Fruit fly (Drosophila melanogaster) whole organism, embryonic: Measurements from ENCODE around the gene zen.

Experiments used
- Bgb ChIP-seq: fragments of 200-800 bp; sonication (Bioruptor generic); IDR thresholded peaks from 2 replicates; pipeline ENCODE4 v1.3.6; 2022; ENCODE audit warnings: missing biosample characterization, missing genetic modification characterization; ENCODE audit not compliant: partially characterized antibody
- CG10543 ChIP-seq: fragments of 200-800 bp; sonication (Bioruptor generic); optimal IDR thresholded peaks from 3 replicates; lab custom pipeline; 2017; ENCODE audit warnings: missing biosample characterization, mild to moderate bottlenecking, missing genetic modification characterization, moderate library complexity
- CG11085 ChIP-seq: fragments of 200-800 bp; sonication (Bioruptor generic); IDR thresholded peaks from 2 replicates; pipeline ENCODE4 v1.3.6; 2022; ENCODE audit warnings: missing biosample characterization, missing genetic modification characterization
- CG12071 ChIP-seq: fragments of 200-800 bp; sonication (Bioruptor generic); optimal IDR thresholded peaks from 3 replicates; lab custom pipeline; 2018; ENCODE audit warnings: missing biosample characterization, mild to moderate bottlenecking, missing genetic modification characterization
- CG12155 ChIP-seq: fragments of 200-800 bp; sonication (Bioruptor generic); optimal IDR thresholded peaks from 3 replicates; lab custom pipeline; 2016; ENCODE audit warnings: missing biosample characterization, missing genetic modification characterization
- CG12391 ChIP-seq: fragments of 200-800 bp; sonication (Bioruptor generic); optimal IDR thresholded peaks from 3 replicates; lab custom pipeline; 2018; ENCODE audit warnings: missing biosample characterization, mild to moderate bottlenecking, missing genetic modification characterization, moderate library complexity
- CG13894 ChIP-seq: fragments of 200-800 bp; sonication (Bioruptor generic); optimal IDR thresholded peaks from 3 replicates; lab custom pipeline; 2018; ENCODE audit warnings: missing biosample characterization, mild to moderate bottlenecking, missing genetic modification characterization, moderate library complexity
- CG14014 ChIP-seq: fragments of 200-800 bp; sonication (Bioruptor generic); IDR thresholded peaks from 2 replicates; pipeline ENCODE4 v1.3.6; 2022; ENCODE audit warnings: missing biosample characterization, missing genetic modification characterization
- CG15514 ChIP-seq: fragments of 200-800 bp; sonication (Bioruptor generic); optimal IDR thresholded peaks from 3 replicates; lab custom pipeline; 2017; ENCODE audit warnings: missing biosample characterization, missing genetic modification characterization, mild to moderate bottlenecking, moderate library complexity, missing genetic modification reagents
- CG17912 ChIP-seq: fragments of 200-800 bp; sonication (Bioruptor generic); optimal IDR thresholded peaks from 2 replicates; lab custom pipeline; 2018; ENCODE audit warnings: missing biosample characterization, mild to moderate bottlenecking, missing genetic modification characterization
- CG2129 ChIP-seq: fragments of 200-800 bp; sonication (Bioruptor generic); IDR thresholded peaks from 2 replicates; pipeline ENCODE4 v1.3.6; 2022; ENCODE audit warnings: missing biosample characterization, missing genetic modification characterization; ENCODE audit not compliant: partially characterized antibody
- CG31365 ChIP-seq: fragments of 200-800 bp; sonication (Bioruptor generic); optimal IDR thresholded peaks from 2 replicates; lab custom pipeline; 2018; ENCODE audit warnings: missing biosample characterization, mild to moderate bottlenecking, missing genetic modification characterization
- CG32767 ChIP-seq: fragments of 200-800 bp; sonication (Bioruptor generic); IDR thresholded peaks from 2 replicates; pipeline ENCODE4 v1.3.6; 2022; ENCODE audit warnings: missing biosample characterization, missing genetic modification characterization
- CG32772 ChIP-seq: fragments of 200-800 bp; sonication (Bioruptor generic); IDR thresholded peaks from 2 replicates; pipeline ENCODE4 v1.3.6; 2022; ENCODE audit warnings: missing biosample characterization, missing genetic modification characterization
- CG33213 ChIP-seq: fragments of 200-800 bp; sonication (Bioruptor generic); optimal IDR thresholded peaks from 3 replicates; lab custom pipeline; 2016; ENCODE audit warnings: missing biosample characterization, missing genetic modification characterization
- CG34376 ChIP-seq: fragments of 200-800 bp; sonication (Bioruptor generic); optimal IDR thresholded peaks from 2 replicates; lab custom pipeline; 2018; ENCODE audit warnings: missing biosample characterization, mild to moderate bottlenecking, missing genetic modification characterization
- CG5245 ChIP-seq: fragments of 200-800 bp; sonication (Bioruptor generic); optimal IDR thresholded peaks from 3 replicates; lab custom pipeline; 2016; ENCODE audit warnings: missing biosample characterization, missing genetic modification characterization
- CG6654 ChIP-seq: fragments of 200-800 bp; sonication (Bioruptor generic); optimal IDR thresholded peaks from 2 replicates; lab custom pipeline; 2017; ENCODE audit warnings: missing biosample characterization, mild to moderate bottlenecking, missing genetic modification characterization
- CG6791 ChIP-seq: fragments of 200-800 bp; sonication (Bioruptor generic); IDR thresholded peaks from 3 replicates; pipeline ENCODE4 v1.3.6; 2022; ENCODE audit warnings: missing biosample characterization, missing genetic modification characterization; ENCODE audit not compliant: partially characterized antibody
- CG7987 ChIP-seq: fragments of 200-800 bp; sonication (Bioruptor generic); optimal IDR thresholded peaks from 2 replicates; lab custom pipeline; 2018; ENCODE audit warnings: missing biosample characterization, mild to moderate bottlenecking, missing genetic modification characterization, moderate library complexity
- CTCF ChIP-seq: fragments of 200-800 bp; sonication (Bioruptor generic); optimal IDR thresholded peaks from 2 replicates; lab custom pipeline; 2017; ENCODE audit warnings: missing biosample characterization, mild to moderate bottlenecking, missing genetic modification characterization, moderate library complexity
- Camta ChIP-seq: fragments of 200-800 bp; sonication (Bioruptor generic); optimal IDR thresholded peaks from 2 replicates; lab custom pipeline; 2016; ENCODE audit warnings: missing biosample characterization, missing genetic modification characterization
- CoRest ChIP-seq: fragments of 200-800 bp; sonication (Bioruptor generic); optimal IDR thresholded peaks from 3 replicates; lab custom pipeline; 2018; ENCODE audit warnings: missing biosample characterization, mild to moderate bottlenecking, missing genetic modification characterization, moderate library complexity
- Dip3 ChIP-seq: fragments of 200-800 bp; sonication (Bioruptor generic); optimal IDR thresholded peaks from 3 replicates; lab custom pipeline; 2016; ENCODE audit warnings: missing biosample characterization, missing genetic modification characterization
- HmgZ ChIP-seq: fragments of 200-800 bp; sonication (Bioruptor generic); optimal IDR thresholded peaks from 2 replicates; lab custom pipeline; 2018; ENCODE audit warnings: missing biosample characterization, mild to moderate bottlenecking, missing genetic modification characterization
- Kr ChIP-seq: fragments of 200-800 bp; sonication (Bioruptor generic); optimal IDR thresholded peaks from 2 replicates; lab custom pipeline; 2017; ENCODE audit warnings: missing biosample characterization, mild to moderate bottlenecking, missing genetic modification characterization
- Lhr ChIP-seq: fragments of 200-800 bp; sonication (Bioruptor generic); optimal IDR thresholded peaks from 3 replicates; lab custom pipeline; 2017; ENCODE audit warnings: mild to moderate bottlenecking, missing biosample characterization, missing genetic modification reagents, missing genetic modification characterization
- Myb ChIP-seq: fragments of 200-800 bp; sonication (Bioruptor generic); optimal IDR thresholded peaks from 2 replicates; lab custom pipeline; 2016; ENCODE audit warnings: missing biosample characterization, missing genetic modification characterization
- Nf-YB ChIP-seq: fragments of 200-800 bp; sonication (Bioruptor generic); optimal IDR thresholded peaks from 3 replicates; lab custom pipeline; 2019; ENCODE audit warnings: missing biosample characterization, mild to moderate bottlenecking, missing genetic modification characterization, moderate library complexity
- abd-A ChIP-seq: fragments of 200-800 bp; sonication (Bioruptor generic); optimal IDR thresholded peaks from 3 replicates; lab custom pipeline; 2019; ENCODE audit warnings: missing biosample characterization, mild to moderate bottlenecking, missing genetic modification characterization, moderate library complexity
- amos ChIP-seq: fragments of 200-800 bp; sonication (Bioruptor generic); IDR thresholded peaks from 2 replicates; pipeline ENCODE4 v1.3.6; 2022; ENCODE audit warnings: missing biosample characterization, missing genetic modification characterization; ENCODE audit not compliant: partially characterized antibody
- crp ChIP-seq, 2 experiments: fragments of 200-800 bp; sonication (Bioruptor generic); optimal IDR thresholded peaks; 2 replicates in 1 of 2; 3 replicates in 1 of 2; lab custom pipeline; 2017; ENCODE audit warnings: missing biosample characterization in 2 of 2, missing genetic modification characterization in 2 of 2, mild to moderate bottlenecking in 1 of 2, moderate library complexity in 1 of 2
- danr ChIP-seq: fragments of 200-800 bp; sonication (Bioruptor generic); IDR thresholded peaks from 2 replicates; pipeline ENCODE4 v1.3.6; 2022; ENCODE audit warnings: missing biosample characterization, missing genetic modification characterization
- dmrt99B ChIP-seq: fragments of 200-800 bp; sonication (Bioruptor generic); optimal IDR thresholded peaks from 2 replicates; lab custom pipeline; 2018; ENCODE audit warnings: missing biosample characterization, mild to moderate bottlenecking, missing genetic modification characterization, moderate library complexity
- grn ChIP-seq: fragments of 200-800 bp; sonication (Bioruptor generic); optimal IDR thresholded peaks from 3 replicates; lab custom pipeline; 2017; ENCODE audit warnings: missing biosample characterization, missing genetic modification characterization
- inv ChIP-seq: fragments of 200-800 bp; sonication (Bioruptor generic); IDR thresholded peaks from 2 replicates; pipeline ENCODE4 v1.3.6; 2022; ENCODE audit warnings: missing biosample characterization, missing genetic modification characterization; ENCODE audit not compliant: partially characterized antibody
- knrl ChIP-seq: fragments of 200-800 bp; sonication (Bioruptor generic); IDR thresholded peaks from 3 replicates; pipeline ENCODE4 v1.3.6; 2022; ENCODE audit warnings: missing biosample characterization, missing genetic modification characterization; ENCODE audit not compliant: partially characterized antibody
- oc ChIP-seq: fragments of 200-800 bp; sonication (Bioruptor generic); optimal IDR thresholded peaks from 2 replicates; lab custom pipeline; 2018; ENCODE audit warnings: missing biosample characterization, mild to moderate bottlenecking, missing genetic modification characterization, moderate library complexity
- slou ChIP-seq: fragments of 200-800 bp; sonication (Bioruptor generic); optimal IDR thresholded peaks from 3 replicates; lab custom pipeline; 2016; ENCODE audit warnings: missing biosample characterization, missing genetic modification characterization
- so ChIP-seq: fragments of 200-800 bp; sonication (Bioruptor generic); IDR thresholded peaks from 3 replicates; pipeline ENCODE4 v1.3.6; 2022; ENCODE audit warnings: missing biosample characterization, missing genetic modification characterization
- zfh2 ChIP-seq: fragments of 200-800 bp; sonication (Bioruptor generic); optimal IDR thresholded peaks from 2 replicates; lab custom pipeline; 2016; ENCODE audit warnings: missing biosample characterization, missing genetic modification characterization

Gene zen

DNA sequence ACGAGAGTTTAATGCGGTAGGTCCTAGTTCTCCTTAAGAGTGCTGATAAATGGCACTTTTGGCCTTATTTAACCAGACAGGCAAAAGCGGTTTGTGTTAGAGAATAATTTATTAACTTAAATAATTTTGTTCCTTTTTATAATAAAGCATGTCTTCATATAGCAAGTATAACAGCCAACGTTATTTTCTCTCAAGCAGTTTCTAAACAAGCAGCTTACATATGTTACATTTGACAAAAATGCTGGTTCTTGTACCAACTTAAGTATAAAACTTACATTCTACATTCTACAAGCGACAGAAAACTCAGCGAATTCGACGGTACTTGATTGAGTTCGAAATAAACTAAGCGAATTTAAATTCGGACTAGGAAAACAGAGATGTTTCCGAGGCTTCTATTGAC lies 26.0 kb upstream of the zen start (continued):
- peak; percentile 70; the same call in 2 of the 3 replicates for TF ChIP-seq knrl (GFP tag; lab: Robert Waterston, UW)
- TF ChIP-seq CG7987 (GFP tag; lab: Kevin White, UChicago): no peak
- TF ChIP-seq CG12071 (GFP tag; lab: Kevin White, UChicago): no peak
- no peak for TF ChIP-seq CG15514
- no peak for TF ChIP-seq zfh2 (GFP tag; lab: Kevin White, UChicago)
- TF ChIP-seq CG14014 (GFP tag; lab: Robert Waterston, UW): no peak
- TF ChIP-seq Bgb: 0 out of 2 replicates have a peak, but pooled peaks have one; percentile 59
- TF ChIP-seq CG12391 (tag; lab: Kevin White, UChicago): no peak
- peak; percentile 67; the same call in 1 of the 2 replicates for TF ChIP-seq amos (GFP tag; lab: Robert Waterston, UW)
- peak; percentile 24 for TF ChIP-seq HmgZ
- TF ChIP-seq Kr (GFP tag; lab: Kevin White, UChicago): no peak
- TF ChIP-seq CG32767: no peak
- TF ChIP-seq Nf-YB (GFP tag; lab: Kevin White, UChicago): no peak
- TF ChIP-seq inv (GFP tag; lab: Robert Waterston, UW): no peak
- TF ChIP-seq Myb (GFP tag; lab: Kevin White, UChicago): peak; percentile 55
- TF ChIP-seq Camta (GFP tag; lab: Kevin White, UChicago): no peak
- no peak for TF ChIP-seq CG12155 (GFP tag; lab: Kevin White, UChicago)
- TF ChIP-seq CG31365: peak; percentile 97
- TF ChIP-seq CoRest: peak; percentile 3
- no peak for TF ChIP-seq dmrt99B
- peak; percentile 38 for TF ChIP-seq CG33213 (GFP tag; lab: Kevin White, UChicago)
- TF ChIP-seq CG11085 (GFP tag; lab: Robert Waterston, UW): no peak
- peak; percentile 48; the same call in 1 of the 3 replicates for TF ChIP-seq CG6791
- TF ChIP-seq slou (GFP tag; lab: Kevin White, UChicago): no peak
- no peak for TF ChIP-seq CG17912 (GFP tag; lab: Kevin White, UChicago)
- peak; percentile 76 for TF ChIP-seq CTCF (GFP tag; lab: Kevin White, UChicago)
- TF ChIP-seq Lhr (GFP tag; lab: Kevin White, UChicago): peak; percentile 67
- no peak for TF ChIP-seq CG5245 (GFP tag; lab: Kevin White, UChicago)

DNA sequence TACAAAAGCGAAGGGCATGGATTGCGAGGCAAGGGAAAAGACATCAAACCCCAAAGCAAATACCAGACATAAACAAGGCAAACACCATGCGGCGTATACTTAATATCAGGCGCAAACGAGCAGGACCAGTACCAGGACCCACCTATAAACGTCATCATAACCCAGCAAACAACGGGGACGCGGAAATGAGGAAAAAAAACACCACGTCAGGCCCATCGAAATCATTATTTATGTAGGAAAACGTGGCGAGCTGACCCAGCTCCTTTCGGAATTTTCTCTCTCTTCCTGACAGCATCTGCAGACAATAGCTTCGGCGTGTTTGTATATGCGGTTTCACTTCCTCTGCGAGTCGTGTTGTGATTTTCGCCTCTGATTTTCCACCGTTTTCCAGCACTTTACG lies 22.8 kb upstream of the zen start:
- TF ChIP-seq CG14014 (GFP tag; lab: Robert Waterston, UW): no peak
- no peak for TF ChIP-seq CG32767
- TF ChIP-seq CG13894 (tag; lab: Kevin White, UChicago): peak; percentile 82
- no peak for TF ChIP-seq CG32772
- no peak for TF ChIP-seq so (GFP tag; lab: Robert Waterston, UW)
- no peak for TF ChIP-seq oc (tag; lab: Kevin White, UChicago)
- no peak for TF ChIP-seq crp (GFP tag; optimal IDR thresholded peaks at IDR 0.05; lab: Kevin White, UChicago)
- TF ChIP-seq CG2129 (GFP tag; lab: Robert Waterston, UW): no peak
- TF ChIP-seq grn (GFP tag; lab: Kevin White, UChicago): no peak
- no peak for TF ChIP-seq danr (GFP tag; lab: Robert Waterston, UW)
- TF ChIP-seq CG6654 (GFP tag; lab: Kevin White, UChicago): no peak
- no peak for TF ChIP-seq Dip3 (GFP tag; lab: Kevin White, UChicago)
- no peak for TF ChIP-seq CG10543 (GFP tag; lab: Kevin White, UChicago)
- no peak for TF ChIP-seq CG34376 (GFP tag; lab: Kevin White, UChicago)
- TF ChIP-seq abd-A (tag; lab: Kevin White, UChicago): peak; percentile 84
